Fruit fly (Drosophila melanogaster): ENCODE data around the gene CG42857.

Gene CG42857

dm6 chr3R:9793018-9793417 lies 28.0 kb downstream of the CG42857 start, which contains the start of gene CG8516:
Gene CG8516 (plus strand): TSS chr3R:9793295.
- TF ChIP-seq N (GFP tag; optimal IDR thresholded peaks at IDR 0.05) (no peak), h (GFP tag; optimal IDR thresholded peaks at IDR 0.05) (peak; percentile 29), Sp1 (GFP tag; optimal IDR thresholded peaks at IDR 0.05) (peak; percentile 11), HLH106 (tag; optimal IDR thresholded peaks at IDR 0.05) (peak; percentile 19), woc (GFP tag; optimal IDR thresholded peaks at IDR 0.05) (peak; percentile 24), Rel (GFP tag; optimal IDR thresholded peaks at IDR 0.05) (no peak), Rel (tag; optimal IDR thresholded peaks at IDR 0.05) (peak; percentile 41), foxo (GFP tag; optimal IDR thresholded peaks at IDR 0.05) (peak in 1 of 2 experiments; percentile 29), Hr78 (GFP tag; optimal IDR thresholded peaks at IDR 0.05) (no peak), sv (GFP tag; optimal IDR thresholded peaks at IDR 0.05) (peak; percentile 11)

- TF ChIP-seq Abd-B (GFP tag; optimal IDR thresholded peaks at IDR 0.05) (no peak), Hr78 (GFP tag; optimal IDR thresholded peaks at IDR 0.05) (no peak), dmrt93B (GFP tag; optimal IDR thresholded peaks at IDR 0.05) (no peak), Rel (GFP tag; optimal IDR thresholded peaks at IDR 0.05) (no peak), Rel (tag; optimal IDR thresholded peaks at IDR 0.05) (peak; percentile 94), jim (GFP tag; optimal IDR thresholded peaks at IDR 0.05) (no peak), Dif (GFP tag; optimal IDR thresholded peaks at IDR 0.05; ENCODE audit: partially characterized antibody) (no peak), usp (GFP tag; optimal IDR thresholded peaks at IDR 0.05) (no peak), h (GFP tag; optimal IDR thresholded peaks at IDR 0.05) (peak; percentile 65), CG9705 (GFP tag; optimal IDR thresholded peaks at IDR 0.05) (peak; percentile 52), tai (GFP tag; optimal IDR thresholded peaks at IDR 0.05) (no peak), ey (GFP tag; optimal IDR thresholded peaks at IDR 0.05) (peak; percentile 46), dsf (GFP tag; optimal IDR thresholded peaks at IDR 0.05; ENCODE audit: borderline replicate concordance) (no peak), CG32264 (GFP tag; optimal IDR thresholded peaks at IDR 0.05) (no peak), sage (GFP tag; optimal IDR thresholded peaks at IDR 0.05) (no peak), GATAd (GFP tag; optimal IDR thresholded peaks at IDR 0.05) (no peak), rgr (GFP tag; optimal IDR thresholded peaks at IDR 0.05) (no peak), pan (optimal IDR thresholded peaks at IDR 0.05) (no peak), HLH106 (tag; optimal IDR thresholded peaks at IDR 0.05) (peak; percentile 76), Myc (optimal IDR thresholded peaks at IDR 0.05) (peak; percentile 92), psq (GFP tag; optimal IDR thresholded peaks at IDR 0.05) (peak; percentile 48), sv (GFP tag; optimal IDR thresholded peaks at IDR 0.05) (peak; percentile 43), Jra (GFP tag; optimal IDR thresholded peaks at IDR 0.05) (peak; percentile 37), N (GFP tag; optimal IDR thresholded peaks at IDR 0.05) (no peak), woc (GFP tag; optimal IDR thresholded peaks at IDR 0.05) (peak; percentile 91), br (GFP tag; optimal IDR thresholded peaks at IDR 0.05) (peak; percentile 32), Sp1 (GFP tag; optimal IDR thresholded peaks at IDR 0.05) (peak; percentile 68), foxo (GFP tag; optimal IDR thresholded peaks at IDR 0.05) (peak in 1 of 2 experiments; percentile 68), Hr83 (GFP tag; optimal IDR thresholded peaks at IDR 0.05; ENCODE audit: poor library complexity, severe bottlenecking) (no peak), Mio (GFP tag; optimal IDR thresholded peaks at IDR 0.05) (no peak), OdsH (GFP tag; optimal IDR thresholded peaks at IDR 0.05) (peak; percentile 23), dl (GFP tag; optimal IDR thresholded peaks at IDR 0.05; ENCODE audit: insufficient read depth in 1 of 2, partially characterized antibody in 2 of 2) (no peak)
These were observed 29.7 kb downstream of the CG42857 start, which contains the start of the genes CG12945 and CG8507 for dm6 chr3R:9791177-9791806. Gene CG12945 (minus strand): TSS chr3R:9791221. Gene CG8507 (plus strand): TSS chr3R:9791483.

- TF ChIP-seq psq (GFP tag; optimal IDR thresholded peaks at IDR 0.05) (no peak), Dif (GFP tag; optimal IDR thresholded peaks at IDR 0.05; ENCODE audit: partially characterized antibody) (peak; percentile 100), rgr (GFP tag; optimal IDR thresholded peaks at IDR 0.05) (peak; percentile 48), woc (GFP tag; optimal IDR thresholded peaks at IDR 0.05) (no peak), tai (GFP tag; optimal IDR thresholded peaks at IDR 0.05) (no peak), Mio (GFP tag; optimal IDR thresholded peaks at IDR 0.05) (no peak), dl (GFP tag; optimal IDR thresholded peaks at IDR 0.05; ENCODE audit: insufficient read depth in 1 of 2, partially characterized antibody in 2 of 2) (peak; percentile 97 to 99), Sp1 (GFP tag; optimal IDR thresholded peaks at IDR 0.05) (no peak), pan (optimal IDR thresholded peaks at IDR 0.05) (no peak), Abd-B (GFP tag; optimal IDR thresholded peaks at IDR 0.05) (no peak), brk (GFP tag; optimal IDR thresholded peaks at IDR 0.05) (no peak), Myc (optimal IDR thresholded peaks at IDR 0.05) (peak; percentile 8), CG9705 (GFP tag; optimal IDR thresholded peaks at IDR 0.05) (no peak), Rel (GFP tag; optimal IDR thresholded peaks at IDR 0.05) (no peak), Rel (tag; optimal IDR thresholded peaks at IDR 0.05) (peak; percentile 54), h (GFP tag; optimal IDR thresholded peaks at IDR 0.05) (peak; percentile 17), Vsx2 (GFP tag; optimal IDR thresholded peaks at IDR 0.05; ENCODE audit: partially characterized antibody) (peak; percentile 100), fru (GFP tag; optimal IDR thresholded peaks at IDR 0.05) (no peak), usp (GFP tag; optimal IDR thresholded peaks at IDR 0.05) (no peak), foxo (GFP tag; optimal IDR thresholded peaks at IDR 0.05) (peak in 1 of 2 experiments; percentile 8), sage (GFP tag; optimal IDR thresholded peaks at IDR 0.05) (no peak)
These were observed 36.5 kb downstream of the CG42857 start, which contains the start of the genes MtnA and CG8500 for dm6 chr3R:9784341-9785062. Gene MtnA (minus strand): TSS chr3R:9784370. Gene CG8500 (plus strand): TSS chr3R:9784653.
